Worm (Caenorhabditis elegans): Measurements from ENCODE around the gene str-41.

Gene str-41

ce11 chrV:7413107-7413774, 1.4 kb downstream of the str-41 start, which contains the start of gene F18E3.11 (continued):
- 0 out of 2 replicates have a peak, but pooled peaks have one; percentile 26 for TF ChIP-seq grh-1 (GFP tag; IDR thresholded peaks at IDR 0.05)
- no peak for TF ChIP-seq unc-62 (GFP tag; optimal IDR thresholded peaks at IDR 0.05)
- TF ChIP-seq tbx-2 (tag; optimal IDR thresholded peaks at IDR 0.05), result peak; percentile 47
- TF ChIP-seq unc-130 (tag; optimal IDR thresholded peaks at IDR 0.05), result peak; percentile 16

DNA sequence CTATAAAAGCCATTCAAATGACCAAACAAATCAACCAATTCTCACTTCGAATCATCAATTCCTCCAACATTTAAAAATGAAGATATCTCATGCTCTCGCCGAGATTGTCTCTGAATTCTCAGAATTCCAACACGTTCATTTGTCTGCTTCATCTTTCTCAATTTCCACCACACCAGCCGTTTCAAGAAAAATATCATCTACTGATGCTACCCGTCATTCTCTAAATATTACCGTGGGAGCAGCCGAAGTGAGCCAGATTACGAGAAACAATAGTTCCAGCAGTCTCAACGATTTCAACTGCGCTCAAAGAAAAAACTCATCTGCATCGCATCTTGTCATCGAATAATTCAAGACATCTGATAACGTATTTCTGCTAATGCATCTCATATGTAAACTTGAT, 3.1 kb downstream of the str-41 start, which contains the start of gene F18E3.12:
TSS of gene F18E3.12 (plus strand) at position 77 of the 400 bp plus-strand sequence.
- TF ChIP-seq tlp-1 (tag; optimal IDR thresholded peaks at IDR 0.05), result no peak
- no peak for TF ChIP-seq F16B12.6 (tag; optimal IDR thresholded peaks at IDR 0.05)
- no peak for TF ChIP-seq unc-130 (tag; optimal IDR thresholded peaks at IDR 0.05)
- no peak for TF ChIP-seq hlh-4 (tag; optimal IDR thresholded peaks at IDR 0.05)
- peak in 1 of 2 experiments; percentile 12 for TF ChIP-seq lin-35 (GFP tag; optimal IDR thresholded peaks at IDR 0.05)

DNA sequence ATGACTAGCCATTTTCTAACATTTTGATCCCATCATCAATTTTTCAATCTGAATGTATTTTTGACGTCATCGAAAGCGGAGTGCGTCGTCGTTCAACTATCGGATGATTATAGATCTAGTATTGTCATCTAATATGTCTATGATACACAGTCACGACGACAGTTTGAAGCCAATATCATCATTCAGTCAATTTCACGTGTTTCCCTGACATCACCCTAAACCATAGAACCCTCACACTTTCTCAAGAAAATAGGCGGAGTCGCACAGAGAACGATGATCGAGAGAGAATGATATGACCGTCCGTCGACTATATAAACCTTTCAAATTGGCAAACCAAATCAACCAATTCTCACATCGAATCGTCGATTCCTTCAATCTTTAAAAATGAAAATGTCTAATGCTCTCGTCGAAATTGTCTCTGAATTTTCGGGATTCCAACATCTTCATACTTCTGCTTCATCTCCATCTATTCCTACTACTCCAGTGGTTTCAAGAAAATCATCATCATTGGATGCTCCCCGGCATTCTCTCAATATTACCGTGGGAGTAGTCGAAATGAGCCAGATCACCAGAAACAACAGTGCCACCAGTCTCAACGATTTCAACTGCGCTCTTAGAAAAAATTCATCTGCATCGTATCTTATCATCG, 4.1 kb downstream of the str-41 start, which contains the start of gene F18E3.13:
TSS of gene F18E3.13 (plus strand) at position 385 of the 649 bp plus-strand sequence.
- peak; percentile 88 for TF ChIP-seq nhr-71 (tag; optimal IDR thresholded peaks at IDR 0.05)
- peak; percentile 90 for TF ChIP-seq blmp-1 (tag; optimal IDR thresholded peaks at IDR 0.05)
- TF ChIP-seq efl-1 (optimal IDR thresholded peaks at IDR 0.05), result no peak
- peak in 1 of 2 experiments; percentile 89 for TF ChIP-seq efl-1 (GFP tag; optimal IDR thresholded peaks at IDR 0.05 in 1 of 2)
- TF ChIP-seq nhr-84 (tag; optimal IDR thresholded peaks at IDR 0.05), result no peak
- no peak for TF ChIP-seq aha-1 (tag; optimal IDR thresholded peaks at IDR 0.05)
- TF ChIP-seq mep-1 (tag; optimal IDR thresholded peaks at IDR 0.05), result no peak
- TF ChIP-seq lin-15B (tag; optimal IDR thresholded peaks at IDR 0.05), result no peak
- TF ChIP-seq dsc-1 (tag; optimal IDR thresholded peaks at IDR 0.05), result no peak
- TF ChIP-seq ztf-4 (tag; optimal IDR thresholded peaks at IDR 0.05), result peak; percentile 50
- TF ChIP-seq snu-23 (GFP tag; optimal IDR thresholded peaks at IDR 0.05), result peak; percentile 74
- TF ChIP-seq nhr-85 (tag), result peak; percentile 98
- TF ChIP-seq jun-1 (tag; optimal IDR thresholded peaks at IDR 0.05), result peak; percentile 7
- peak; percentile 53; the same call in 1 of the 2 replicates for TF ChIP-seq grh-1 (GFP tag; IDR thresholded peaks at IDR 0.05)
- no peak for TF ChIP-seq nhr-76 (tag; optimal IDR thresholded peaks at IDR 0.05)
- TF ChIP-seq sptf-1 (tag; optimal IDR thresholded peaks at IDR 0.05), result no peak
- no peak for TF ChIP-seq ceh-88 (GFP tag; IDR thresholded peaks at IDR 0.05)
- peak in 1 of 2 experiments; percentile 69 for TF ChIP-seq lin-35 (GFP tag; optimal IDR thresholded peaks at IDR 0.05)
- no peak for TF ChIP-seq aly-2 (tag; optimal IDR thresholded peaks at IDR 0.05)
- TF ChIP-seq nhr-237 (tag; optimal IDR thresholded peaks at IDR 0.05), result no peak
- no peak for TF ChIP-seq nhr-77 (tag; optimal IDR thresholded peaks at IDR 0.05)
- peak; percentile 65 for TF ChIP-seq skn-1 (tag; optimal IDR thresholded peaks at IDR 0.05)
- TF ChIP-seq ceh-63 (GFP tag; optimal IDR thresholded peaks at IDR 0.05), result no peak
- peak in 5 of 6 experiments; percentile 43 to 97 (median 69) for TF ChIP-seq elt-3 (tag; optimal IDR thresholded peaks at IDR 0.05)
- TF ChIP-seq lin-39 (tag; optimal IDR thresholded peaks at IDR 0.05), result no peak
- TF ChIP-seq ztf-11 (tag; optimal IDR thresholded peaks at IDR 0.05), result no peak
- no peak for TF ChIP-seq pqm-1 (tag; optimal IDR thresholded peaks at IDR 0.05)
- TF ChIP-seq dpl-1 (GFP tag; optimal IDR thresholded peaks at IDR 0.05), result peak in 1 of 3 experiments; percentile 24
- TF ChIP-seq lin-14 (GFP tag; optimal IDR thresholded peaks at IDR 0.05), result peak; percentile 71
- TF ChIP-seq nhr-11 (tag; optimal IDR thresholded peaks at IDR 0.05), result no peak
- TF ChIP-seq irx-1 (tag; optimal IDR thresholded peaks at IDR 0.05), result no peak
- TF ChIP-seq elt-2 (tag; optimal IDR thresholded peaks at IDR 0.05), result no peak
- no peak for TF ChIP-seq unc-86 (tag; optimal IDR thresholded peaks at IDR 0.05)
- no peak for TF ChIP-seq lin-13 (GFP tag; optimal IDR thresholded peaks at IDR 0.05)
- TF ChIP-seq mdl-1 (tag; optimal IDR thresholded peaks at IDR 0.05), result peak in 1 of 2 experiments; percentile 83
- TF ChIP-seq C04F5.9 (tag; optimal IDR thresholded peaks at IDR 0.05), result no peak
- peak; percentile 43 for TF ChIP-seq C16A3.4 (tag; optimal IDR thresholded peaks at IDR 0.05)
- TF ChIP-seq tbx-2 (tag; optimal IDR thresholded peaks at IDR 0.05), result peak; percentile 70
- no peak for TF ChIP-seq hpl-2 (GFP tag; optimal IDR thresholded peaks at IDR 0.05)
- no peak for TF ChIP-seq unc-30 (tag; optimal IDR thresholded peaks at IDR 0.05)
- no peak for TF ChIP-seq mef-2 (tag; optimal IDR thresholded peaks at IDR 0.05)
- TF ChIP-seq ets-5 (GFP tag; IDR thresholded peaks at IDR 0.05), result no peak
- peak; percentile 34 for TF ChIP-seq nhr-47 (tag; optimal IDR thresholded peaks at IDR 0.05)
